Worm (Caenorhabditis elegans): ENCODE data around the gene Y47D7A.2.

Y47D7A.2 gene

ce11 chrV:4437215-4437614, 17.1 kb downstream of the Y47D7A.2 start:
- TF ChIP-seq unc-62 (GFP tag; optimal IDR thresholded peaks at IDR 0.05), result no peak

- TF ChIP-seq unc-62 (GFP tag; optimal IDR thresholded peaks at IDR 0.05), result no peak
Measured at ce11 chrV:4442749-4443381, 22.8 kb downstream of the Y47D7A.2 start, which contains the start of gene rft-1. rft-1 (minus strand) TSS chrV:4443223.

ce11 chrV:4447637-4448036, 27.6 kb downstream of the Y47D7A.2 start:
- TF ChIP-seq unc-62 (GFP tag; optimal IDR thresholded peaks at IDR 0.05), result no peak

ce11 chrV:4450523-4451089, 30.5 kb downstream of the Y47D7A.2 start, which contains the start of gene rft-2:
rft-2 (minus strand) TSS chrV:4450563.
- no peak for TF ChIP-seq unc-62 (GFP tag; optimal IDR thresholded peaks at IDR 0.05)

ce11 chrV:4454634-4455033, 34.6 kb downstream of the Y47D7A.2 start, which contains the start of gene gnrr-5:
gnrr-5 (minus strand) TSS chrV:4454734.
- TF ChIP-seq unc-62 (GFP tag; optimal IDR thresholded peaks at IDR 0.05), result no peak
